Fruit fly (Drosophila melanogaster): ENCODE data around the gene CG4880.

dm6 chrX:16902435-16902834 is 15.8 kb downstream of the CG4880 start:
- TF ChIP-seq psq (GFP tag; optimal IDR thresholded peaks at IDR 0.05) (no peak), sv (GFP tag; optimal IDR thresholded peaks at IDR 0.05) (no peak), foxo (GFP tag; optimal IDR thresholded peaks at IDR 0.05) (no peak), Dfd (GFP tag; optimal IDR thresholded peaks at IDR 0.05) (no peak), dl (GFP tag; optimal IDR thresholded peaks at IDR 0.05; ENCODE audit: insufficient read depth in 1 of 2, partially characterized antibody in 2 of 2) (no peak), HLH106 (tag; optimal IDR thresholded peaks at IDR 0.05) (no peak), lola (GFP tag; optimal IDR thresholded peaks at IDR 0.05) (no peak), br (GFP tag; optimal IDR thresholded peaks at IDR 0.05) (no peak), h (GFP tag; optimal IDR thresholded peaks at IDR 0.05) (no peak), Mio (GFP tag; optimal IDR thresholded peaks at IDR 0.05) (no peak), Hr83 (GFP tag; optimal IDR thresholded peaks at IDR 0.05; ENCODE audit: poor library complexity, severe bottlenecking) (no peak), dsf (GFP tag; optimal IDR thresholded peaks at IDR 0.05; ENCODE audit: borderline replicate concordance) (no peak), jim (GFP tag; optimal IDR thresholded peaks at IDR 0.05) (no peak)

All from whole organism, wandering third instar larva.